Worm (Caenorhabditis elegans): ENCODE data around the gene F46G10.1.

Gene F46G10.1

ce11 chrX:13311641-13312423 lies at the start of gene F46G10.1:
F46G10.1 (minus strand) TSS chrX:13311755.
- peak; percentile 81 for TF ChIP-seq pqm-1 (tag; optimal IDR thresholded peaks at IDR 0.05)
- TF ChIP-seq fkh-10 (GFP tag; optimal IDR thresholded peaks at IDR 0.05): no peak
- no peak for TF ChIP-seq nhr-11 (tag; optimal IDR thresholded peaks at IDR 0.05)
- no peak for TF ChIP-seq ceh-9 (tag; optimal IDR thresholded peaks at IDR 0.05)
- peak; percentile 25 for TF ChIP-seq fos-1 (tag; optimal IDR thresholded peaks at IDR 0.05)
- peak; percentile 73 for TF ChIP-seq elt-2 (tag; optimal IDR thresholded peaks at IDR 0.05)
- TF ChIP-seq pha-4 (tag; optimal IDR thresholded peaks at IDR 0.05): peak; percentile 58

ce11 chrX:13360632-13361031 lies 49.1 kb upstream of the F46G10.1 start:
- TF ChIP-seq nhr-25 (tag; optimal IDR thresholded peaks at IDR 0.05) (no peak), pha-4 (tag; optimal IDR thresholded peaks at IDR 0.05) (peak; percentile 55), nfya-1 (tag; optimal IDR thresholded peaks at IDR 0.05; ENCODE audit: insufficient read depth) (no peak), nhr-11 (tag; optimal IDR thresholded peaks at IDR 0.05) (no peak), pqm-1 (tag; optimal IDR thresholded peaks at IDR 0.05) (peak; percentile 98), fos-1 (tag; optimal IDR thresholded peaks at IDR 0.05) (no peak), elt-2 (tag; optimal IDR thresholded peaks at IDR 0.05) (peak; percentile 93), nhr-77 (tag; optimal IDR thresholded peaks at IDR 0.05) (no peak)

ce11 chrX:13359800-13360199 lies 48.2 kb upstream of the F46G10.1 start:
- TF ChIP-seq ama-1 (optimal IDR thresholded peaks at IDR 0.05) (no peak), ceh-82 (tag; optimal IDR thresholded peaks at IDR 0.05) (no peak), pqm-1 (tag; optimal IDR thresholded peaks at IDR 0.05) (peak; percentile 80), nhr-11 (tag; optimal IDR thresholded peaks at IDR 0.05) (no peak), lin-15B (tag; optimal IDR thresholded peaks at IDR 0.05) (no peak), nhr-76 (tag; optimal IDR thresholded peaks at IDR 0.05) (no peak), hmg-11 (tag; optimal IDR thresholded peaks at IDR 0.05) (no peak), fkh-10 (GFP tag; optimal IDR thresholded peaks at IDR 0.05) (no peak), nfya-1 (tag; optimal IDR thresholded peaks at IDR 0.05; ENCODE audit: insufficient read depth) (no peak), elt-3 (tag; optimal IDR thresholded peaks at IDR 0.05) (no peak), nhr-67 (tag; optimal IDR thresholded peaks at IDR 0.05) (no peak), sea-2 (GFP tag; optimal IDR thresholded peaks at IDR 0.05) (no peak), snpc-4 (tag; optimal IDR thresholded peaks at IDR 0.05) (no peak), egl-27 (tag; optimal IDR thresholded peaks at IDR 0.05) (peak; percentile 19), nhr-237 (tag; optimal IDR thresholded peaks at IDR 0.05) (no peak), elt-1 (tag; optimal IDR thresholded peaks at IDR 0.05) (no peak), nhr-25 (tag; optimal IDR thresholded peaks at IDR 0.05) (peak; percentile 12), ztf-11 (tag; optimal IDR thresholded peaks at IDR 0.05) (no peak), nhr-12 (tag; optimal IDR thresholded peaks at IDR 0.05) (no peak), egl-5 (tag; optimal IDR thresholded peaks at IDR 0.05) (no peak), ceh-16 (tag; optimal IDR thresholded peaks at IDR 0.05) (no peak), R02D3.7 (tag; optimal IDR thresholded peaks at IDR 0.05) (no peak), lin-39 (tag; optimal IDR thresholded peaks at IDR 0.05) (no peak), ceh-9 (tag; optimal IDR thresholded peaks at IDR 0.05) (no peak), unc-62 (GFP tag; optimal IDR thresholded peaks at IDR 0.05) (no peak), elt-2 (tag; optimal IDR thresholded peaks at IDR 0.05) (peak; percentile 67), nhr-77 (tag; optimal IDR thresholded peaks at IDR 0.05) (no peak), daf-12 (tag; optimal IDR thresholded peaks at IDR 0.05) (no peak), fkh-2 (tag; optimal IDR thresholded peaks at IDR 0.05) (no peak), mml-1 (tag; optimal IDR thresholded peaks at IDR 0.05) (peak; percentile 78), nhr-43 (tag; optimal IDR thresholded peaks at IDR 0.05; ENCODE audit: poor library complexity, severe bottlenecking) (peak; percentile 22), unc-39 (tag; optimal IDR thresholded peaks at IDR 0.05) (no peak), lsy-12 (tag; optimal IDR thresholded peaks at IDR 0.05) (no peak), ZK546.5 (tag; optimal IDR thresholded peaks at IDR 0.05) (no peak), mdl-1 (tag; optimal IDR thresholded peaks at IDR 0.05) (no peak), fos-1 (tag; optimal IDR thresholded peaks at IDR 0.05) (no peak), aly-2 (tag; optimal IDR thresholded peaks at IDR 0.05) (no peak), ztf-4 (tag; optimal IDR thresholded peaks at IDR 0.05) (no peak), tbx-2 (tag; optimal IDR thresholded peaks at IDR 0.05) (no peak), jun-1 (tag; optimal IDR thresholded peaks at IDR 0.05) (no peak), ceh-28 (tag; optimal IDR thresholded peaks at IDR 0.05) (no peak), nhr-23 (tag; optimal IDR thresholded peaks at IDR 0.05) (no peak), zag-1 (tag; optimal IDR thresholded peaks at IDR 0.05) (no peak), skn-1 (tag; optimal IDR thresholded peaks at IDR 0.05) (no peak), nhr-28 (tag; optimal IDR thresholded peaks at IDR 0.05) (no peak), pha-4 (tag; optimal IDR thresholded peaks at IDR 0.05) (peak; percentile 47), eor-1 (tag; optimal IDR thresholded peaks at IDR 0.05) (no peak)

Measured in whole organism, L3 larva.